Fruit fly (Drosophila melanogaster) Kc167 (cell line): ENCODE measurements around the gene pn.

Experiments used
- Myc ChIP-seq: fragments of >200 bp; optimal IDR thresholded peaks from 2 replicates; lab custom pipeline; 2017; ENCODE audit warnings: missing external identifiers
- Sin3A ChIP-seq: fragments of >200 bp; optimal IDR thresholded peaks from 2 replicates; lab custom pipeline; 2018; ENCODE audit warnings: missing external identifiers
- h ChIP-seq: fragments of >200 bp; optimal IDR thresholded peaks from 3 replicates; lab custom pipeline; 2018; ENCODE audit warnings: missing external identifiers
- insv ChIP-seq: fragments of >200 bp; optimal IDR thresholded peaks from 3 replicates; lab custom pipeline; 2018; ENCODE audit warnings: missing external identifiers
- psq ChIP-seq: fragments of >200 bp; optimal IDR thresholded peaks from 2 replicates; lab custom pipeline; 2017; ENCODE audit warnings: missing external identifiers
- ttk ChIP-seq: sonication (Bioruptor generic); optimal IDR thresholded peaks from 2 replicates; lab custom pipeline; 2017; ENCODE audit warnings: missing external identifiers

dm6 chrX:2222181-2222790, 41.3 kb downstream of the pn start, which contains the start of gene Vinc:
- TF ChIP-seq psq (lab: Kevin White, UChicago) (no peak), Sin3A (lab: Kevin White, UChicago) (no peak), ttk (lab: Kevin White, UChicago) (no peak), h (lab: Kevin White, UChicago) (no peak), Myc (no peak), insv (lab: Kevin White, UChicago) (no peak)
